Fruit fly (Drosophila melanogaster) whole organism, adult: Measurements from ENCODE around the gene Irbp18.
A peak's percentile ranks its signal among the peaks of the same experiment; 100 is the strongest.

ENCODE experiments used
- CG11617 ChIP-seq: fragments of 200-800 bp; sonication (Bioruptor generic); optimal IDR thresholded peaks from 2 replicates; lab custom pipeline; 2017; ENCODE audit warnings: mild to moderate bottlenecking, missing biosample characterization, missing genetic modification reagents, missing genetic modification characterization
- CG12768 ChIP-seq: fragments of 200-800 bp; sonication (Bioruptor generic); optimal IDR thresholded peaks from 2 replicates; lab custom pipeline; 2017; ENCODE audit warnings: missing biosample characterization, missing genetic modification characterization, mild to moderate bottlenecking, moderate library complexity, missing genetic modification reagents
- CG14711 ChIP-seq: fragments of 200-800 bp; sonication (Bioruptor generic); optimal IDR thresholded peaks from 2 replicates; lab custom pipeline; 2018; ENCODE audit warnings: missing biosample characterization, mild to moderate bottlenecking, missing genetic modification characterization, moderate library complexity
- CG1620 ChIP-seq: fragments of 200-800 bp; sonication (Bioruptor generic); optimal IDR thresholded peaks from 2 replicates; lab custom pipeline; 2016; ENCODE audit warnings: missing biosample characterization, missing genetic modification characterization
- CG33017 ChIP-seq: fragments of 200-800 bp; sonication (Bioruptor generic); optimal IDR thresholded peaks from 2 replicates; lab custom pipeline; 2018; ENCODE audit warnings: missing biosample characterization, mild to moderate bottlenecking, missing genetic modification characterization, moderate library complexity
- CG5204 ChIP-seq: fragments of 200-800 bp; sonication (Bioruptor generic); optimal IDR thresholded peaks from 2 replicates; lab custom pipeline; 2016; ENCODE audit warnings: missing biosample characterization, missing genetic modification characterization
- CG7045 ChIP-seq: fragments of 200-800 bp; sonication (Bioruptor generic); optimal IDR thresholded peaks from 2 replicates; lab custom pipeline; 2017; ENCODE audit warnings: missing biosample characterization, mild to moderate bottlenecking, missing genetic modification characterization
- CG7101 ChIP-seq: fragments of 200-800 bp; sonication (Bioruptor generic); optimal IDR thresholded peaks from 2 replicates; lab custom pipeline; 2018; ENCODE audit warnings: missing biosample characterization, mild to moderate bottlenecking, missing genetic modification characterization, moderate library complexity
- Clk ChIP-seq: fragments of 200-800 bp; sonication (Bioruptor generic); optimal IDR thresholded peaks from 2 replicates; lab custom pipeline; 2017; ENCODE audit warnings: missing biosample characterization, missing genetic modification characterization
- Crg-1 ChIP-seq: fragments of 200-800 bp; sonication (Bioruptor generic); optimal IDR thresholded peaks from 2 replicates; lab custom pipeline; 2016; ENCODE audit warnings: missing biosample characterization, missing genetic modification characterization
- Hr96 ChIP-seq: fragments of 200-800 bp; sonication (Bioruptor generic); optimal IDR thresholded peaks from 2 replicates; lab custom pipeline; 2016; ENCODE audit warnings: missing biosample characterization, missing genetic modification characterization
- Mnt ChIP-seq: fragments of 200-800 bp; sonication (Bioruptor generic); optimal IDR thresholded peaks from 2 replicates; lab custom pipeline; 2016; ENCODE audit warnings: missing biosample characterization, mild to moderate bottlenecking, missing genetic modification characterization
- bab1 ChIP-seq: fragments of 200-800 bp; sonication (Bioruptor generic); optimal IDR thresholded peaks from 3 replicates; lab custom pipeline; 2019; ENCODE audit warnings: missing biosample characterization, mild to moderate bottlenecking, missing genetic modification characterization, moderate library complexity
- cic ChIP-seq: fragments of 200-800 bp; sonication (Bioruptor generic); optimal IDR thresholded peaks from 2 replicates; lab custom pipeline; 2017; ENCODE audit warnings: missing biosample characterization, mild to moderate bottlenecking, missing genetic modification characterization, moderate library complexity
- cnc ChIP-seq, 2 experiments: fragments of >200 bp; optimal IDR thresholded peaks; 2 replicates each; lab custom pipeline; 2017
- kay ChIP-seq: fragments of 200-800 bp; sonication (Bioruptor generic); peaks from one replicate; lab custom pipeline; 2016; ENCODE audit warnings: missing biosample characterization, missing genetic modification characterization, borderline replicate concordance
- ovo ChIP-seq: fragments of 200-800 bp; sonication (Bioruptor generic); optimal IDR thresholded peaks from 2 replicates; lab custom pipeline; 2016; ENCODE audit warnings: missing biosample characterization, missing genetic modification characterization
- pad ChIP-seq: fragments of 200-800 bp; sonication (Bioruptor generic); optimal IDR thresholded peaks from 3 replicates; lab custom pipeline; 2017; ENCODE audit warnings: missing biosample characterization, missing genetic modification characterization, mild to moderate bottlenecking, moderate library complexity, missing genetic modification reagents
- tj ChIP-seq: fragments of 200-800 bp; sonication (Bioruptor generic); optimal IDR thresholded peaks from 3 replicates; lab custom pipeline; 2017; ENCODE audit warnings: missing biosample characterization, mild to moderate bottlenecking, missing genetic modification characterization, moderate library complexity
- toe ChIP-seq: fragments of 200-800 bp; sonication (Bioruptor generic); optimal IDR thresholded peaks from 2 replicates; lab custom pipeline; 2016; ENCODE audit warnings: missing biosample characterization, missing genetic modification characterization

Irbp18 gene

dm6 chr3L:11123598-11124284 is 25.8 kb upstream of the Irbp18 start:
- TF ChIP-seq pad = peak; percentile 67
- no peak for TF ChIP-seq cnc (optimal IDR thresholded peaks at IDR 0.05; lab: Kevin White, UChicago)
- peak; percentile 24 for TF ChIP-seq ovo (GFP tag; lab: Kevin White, UChicago)

dm6 chr3L:11123088-11123487 is 25.1 kb upstream of the Irbp18 start, which contains the start of the genes Ufd1 and NaPi-III:
TSS of gene Ufd1 (minus strand) at chr3L:11123216.
TSS of gene NaPi-III (plus strand) at chr3L:11123348.
- TF ChIP-seq cnc (optimal IDR thresholded peaks at IDR 0.05; lab: Kevin White, UChicago) = peak in 1 of 2 experiments; percentile 21
- TF ChIP-seq CG12768 (GFP tag; lab: Kevin White, UChicago) = no peak
- no peak for TF ChIP-seq CG33017
- peak; percentile 45 for TF ChIP-seq CG7101 (tag; lab: Kevin White, UChicago)
- peak; percentile 26 for TF ChIP-seq tj
- peak; percentile 51 for TF ChIP-seq CG1620
- TF ChIP-seq CG7045 (GFP tag; lab: Kevin White, UChicago) = no peak
- TF ChIP-seq kay (GFP tag; lab: Kevin White, UChicago) = no peak
- peak; percentile 71 for TF ChIP-seq bab1 (GFP tag; lab: Kevin White, UChicago)
- TF ChIP-seq Clk = no peak
- no peak for TF ChIP-seq toe (GFP tag; lab: Kevin White, UChicago)
- no peak for TF ChIP-seq CG5204 (GFP tag; lab: Kevin White, UChicago)
- peak; percentile 47 for TF ChIP-seq CG11617 (GFP tag; lab: Kevin White, UChicago)
- no peak for TF ChIP-seq Crg-1
- peak; percentile 24 for TF ChIP-seq Hr96 (GFP tag; lab: Kevin White, UChicago)
- TF ChIP-seq CG14711 (tag; lab: Kevin White, UChicago) = no peak
- peak; percentile 73 for TF ChIP-seq cic (GFP tag; lab: Kevin White, UChicago)
- TF ChIP-seq ovo (GFP tag; lab: Kevin White, UChicago) = no peak
- peak; percentile 73 for TF ChIP-seq Mnt (GFP tag; lab: Kevin White, UChicago)
- no peak for TF ChIP-seq pad

- TF ChIP-seq CG11617 (GFP tag; lab: Kevin White, UChicago) (peak; percentile 89), CG1620 (peak; percentile 64), bab1 (GFP tag; lab: Kevin White, UChicago) (peak; percentile 31), toe (GFP tag; lab: Kevin White, UChicago) (peak; percentile 58), Mnt (GFP tag; lab: Kevin White, UChicago) (peak; percentile 91), CG7101 (tag; lab: Kevin White, UChicago) (peak; percentile 7), CG7045 (GFP tag; lab: Kevin White, UChicago) (peak; percentile 71), pad (no peak), CG5204 (GFP tag; lab: Kevin White, UChicago) (no peak), Clk (peak; percentile 7), tj (peak; percentile 88), Hr96 (GFP tag; lab: Kevin White, UChicago) (peak; percentile 57), kay (GFP tag; lab: Kevin White, UChicago) (peak; percentile 98), CG33017 (peak; percentile 72), Crg-1 (peak; percentile 15), cnc (optimal IDR thresholded peaks at IDR 0.05; lab: Kevin White, UChicago) (no peak), cic (GFP tag; lab: Kevin White, UChicago) (peak; percentile 93), CG14711 (tag; lab: Kevin White, UChicago) (peak; percentile 51), CG12768 (GFP tag; lab: Kevin White, UChicago) (peak; percentile 85), ovo (GFP tag; lab: Kevin White, UChicago) (peak; percentile 9)
These were observed 22.5 kb upstream of the Irbp18 start, which contains the start of the genes FoxK and mRpL2 for dm6 chr3L:11120419-11120958. TSS of gene FoxK (minus strand) at chr3L:11120783. TSS of gene mRpL2 (plus strand) at chr3L:11120847.

dm6 chr3L:11119901-11120418 is 22.0 kb upstream of the Irbp18 start:
- TF ChIP-seq tj (no peak), ovo (GFP tag; lab: Kevin White, UChicago) (peak; percentile 47)

dm6 chr3L:11119396-11119900 is 21.5 kb upstream of the Irbp18 start:
- TF ChIP-seq tj (no peak), CG12768 (GFP tag; lab: Kevin White, UChicago) (peak; percentile 15), Mnt (GFP tag; lab: Kevin White, UChicago) (peak; percentile 7), Clk (no peak), toe (GFP tag; lab: Kevin White, UChicago) (no peak), Crg-1 (peak; percentile 56), Hr96 (GFP tag; lab: Kevin White, UChicago) (no peak), kay (GFP tag; lab: Kevin White, UChicago) (no peak), CG1620 (peak; percentile 20), CG14711 (tag; lab: Kevin White, UChicago) (peak; percentile 77), CG7101 (tag; lab: Kevin White, UChicago) (no peak), ovo (GFP tag; lab: Kevin White, UChicago) (no peak), bab1 (GFP tag; lab: Kevin White, UChicago) (no peak), pad (peak; percentile 10), CG5204 (GFP tag; lab: Kevin White, UChicago) (no peak), CG11617 (GFP tag; lab: Kevin White, UChicago) (no peak), CG33017 (no peak), cnc (optimal IDR thresholded peaks at IDR 0.05; lab: Kevin White, UChicago) (no peak), CG7045 (GFP tag; lab: Kevin White, UChicago) (peak; percentile 1), cic (GFP tag; lab: Kevin White, UChicago) (no peak)
